Worm (Caenorhabditis elegans): ENCODE results near the gene fut-2.

- TF ChIP-seq ceh-90 (tag; optimal IDR thresholded peaks at IDR 0.05) (no peak), irx-1 (tag; optimal IDR thresholded peaks at IDR 0.05) (no peak), aha-1 (tag; optimal IDR thresholded peaks at IDR 0.05) (no peak), ama-1 (optimal IDR thresholded peaks at IDR 0.05) (no peak), dpl-1 (GFP tag; optimal IDR thresholded peaks at IDR 0.05) (peak in 2 of 3 experiments; percentile 29 to 54), blmp-1 (tag; optimal IDR thresholded peaks at IDR 0.05) (peak; percentile 34), unc-62 (GFP tag; optimal IDR thresholded peaks at IDR 0.05) (no peak)
Observed at ce11 chrV:6611504-6611903, 35.8 kb upstream of the fut-2 start.

Data from whole organism, L1 larva.